Fruit fly (Drosophila melanogaster) whole organism, embryonic: ENCODE measurements around the gene CG42710.

Source experiments
- Atf3 ChIP-seq: fragments of 200-800 bp; sonication (Bioruptor generic); optimal IDR thresholded peaks from 3 replicates; lab custom pipeline; 2016; ENCODE audit warnings: missing biosample characterization, missing genetic modification characterization
- Bdp1 ChIP-seq: fragments of 200-800 bp; sonication (Bioruptor generic); optimal IDR thresholded peaks from 3 replicates; lab custom pipeline; 2016; ENCODE audit warnings: missing biosample characterization, missing genetic modification characterization
- CG10959 ChIP-seq: fragments of 200-800 bp; sonication (Bioruptor generic); IDR thresholded peaks from 2 replicates; pipeline ENCODE4 v1.3.6; 2022; ENCODE audit warnings: missing biosample characterization, missing genetic modification characterization
- CG12391 ChIP-seq: fragments of 200-800 bp; sonication (Bioruptor generic); optimal IDR thresholded peaks from 3 replicates; lab custom pipeline; 2018; ENCODE audit warnings: missing biosample characterization, mild to moderate bottlenecking, missing genetic modification characterization, moderate library complexity
- CG14441 ChIP-seq: fragments of 200-800 bp; sonication (Bioruptor generic); IDR thresholded peaks from 2 replicates; pipeline ENCODE4 v1.3.6; 2022; ENCODE audit warnings: missing biosample characterization, missing genetic modification characterization
- CG15601 ChIP-seq: fragments of 200-800 bp; sonication (Bioruptor generic); optimal IDR thresholded peaks from 3 replicates; lab custom pipeline; 2019; ENCODE audit warnings: missing biosample characterization, mild to moderate bottlenecking, missing genetic modification characterization, moderate library complexity
- CG30431 ChIP-seq: fragments of 200-800 bp; sonication (Bioruptor generic); optimal IDR thresholded peaks from 2 replicates; lab custom pipeline; 2017; ENCODE audit warnings: missing biosample characterization, missing genetic modification characterization
- CG7372 ChIP-seq: fragments of 200-800 bp; sonication (Bioruptor generic); IDR thresholded peaks from 2 replicates; pipeline ENCODE4 v1.3.6; 2022; ENCODE audit warnings: missing biosample characterization, missing genetic modification characterization
- CG8359 ChIP-seq: fragments of 200-800 bp; sonication (Bioruptor generic); optimal IDR thresholded peaks from 2 replicates; lab custom pipeline; 2017; ENCODE audit warnings: missing biosample characterization, mild to moderate bottlenecking, missing genetic modification characterization, borderline replicate concordance
- D ChIP-seq, 2 experiments: fragments of 200-800 bp in 1 of 2; fragments of >200 bp in 1 of 2; sonication (Bioruptor generic) in 1 of 2; optimal IDR thresholded peaks; 2 replicates in 1 of 2; 3 replicates in 1 of 2; lab custom pipeline; 2017; ENCODE audit warnings: mild to moderate bottlenecking in 1 of 2, missing biosample characterization in 1 of 2, missing genetic modification characterization in 1 of 2, missing genetic modification reagents in 1 of 2
- Dfd ChIP-seq, 2 experiments: fragments of >200 bp; optimal IDR thresholded peaks; 2 replicates each; lab custom pipeline; 2017; ENCODE audit warnings: missing biosample characterization in 2 of 2, missing genetic modification characterization in 2 of 2
- E2f1 ChIP-seq: fragments of 200-800 bp; sonication (Bioruptor generic); IDR thresholded peaks from 2 replicates; pipeline ENCODE4 v1.3.6; 2022; ENCODE audit warnings: missing biosample characterization, missing genetic modification characterization
- E2f2 ChIP-seq: fragments of 200-800 bp; sonication (Bioruptor generic); IDR thresholded peaks from 2 replicates; pipeline ENCODE4 v1.3.6; 2022; ENCODE audit warnings: missing biosample characterization, missing genetic modification characterization
- Eip74EF ChIP-seq, 2 experiments: fragments of 200-800 bp in 1 of 2; fragments of >200 bp in 1 of 2; sonication (Bioruptor generic) in 1 of 2; optimal IDR thresholded peaks; 2 replicates each; lab custom pipeline; 2017 to 2019; ENCODE audit warnings: missing biosample characterization in 2 of 2, missing genetic modification characterization in 2 of 2, mild to moderate bottlenecking in 1 of 2, moderate library complexity in 1 of 2
- Fer1 ChIP-seq: fragments of 200-800 bp; sonication (Bioruptor generic); optimal IDR thresholded peaks from 2 replicates; lab custom pipeline; 2017; ENCODE audit warnings: missing biosample characterization, mild to moderate bottlenecking, missing genetic modification characterization
- Hr3 ChIP-seq: fragments of 200-800 bp; sonication (Bioruptor generic); optimal IDR thresholded peaks from 3 replicates; lab custom pipeline; 2016; ENCODE audit warnings: missing biosample characterization, missing genetic modification characterization
- Hr39 ChIP-seq: fragments of >200 bp; optimal IDR thresholded peaks from 2 replicates; lab custom pipeline; 2017
- Lhr ChIP-seq: fragments of 200-800 bp; sonication (Bioruptor generic); optimal IDR thresholded peaks from 3 replicates; lab custom pipeline; 2017; ENCODE audit warnings: mild to moderate bottlenecking, missing biosample characterization, missing genetic modification reagents, missing genetic modification characterization
- Nf-YB ChIP-seq: fragments of 200-800 bp; sonication (Bioruptor generic); optimal IDR thresholded peaks from 3 replicates; lab custom pipeline; 2019; ENCODE audit warnings: missing biosample characterization, mild to moderate bottlenecking, missing genetic modification characterization, moderate library complexity
- Opbp ChIP-seq: fragments of 200-800 bp; sonication (Bioruptor generic); IDR thresholded peaks from 3 replicates; pipeline ENCODE4 v1.3.6; 2022; ENCODE audit warnings: missing biosample characterization, missing genetic modification characterization; ENCODE audit not compliant: partially characterized antibody
- PHDP ChIP-seq: fragments of 200-800 bp; sonication (Bioruptor generic); optimal IDR thresholded peaks from 3 replicates; lab custom pipeline; 2018; ENCODE audit warnings: missing biosample characterization, mild to moderate bottlenecking, missing genetic modification characterization, moderate library complexity
- Ssrp ChIP-seq: fragments of 200-800 bp; sonication (Bioruptor generic); optimal IDR thresholded peaks from 2 replicates; lab custom pipeline; 2018; ENCODE audit warnings: missing biosample characterization, mild to moderate bottlenecking, missing genetic modification characterization, moderate library complexity
- Trl ChIP-seq, 3 experiments: fragments of >200 bp in 2 of 3; fragments of 200-800 bp in 1 of 3; sonication (Bioruptor generic) in 1 of 3; optimal IDR thresholded peaks; 2 replicates in 1 of 3; 3 replicates in 2 of 3; lab custom pipeline; 2016 to 2017; ENCODE audit warnings: missing biosample characterization in 1 of 3, missing genetic modification characterization in 1 of 3
- Xrp1 ChIP-seq: fragments of 200-800 bp; sonication (Bioruptor generic); IDR thresholded peaks from 2 replicates; pipeline ENCODE4 v1.3.6; 2022; ENCODE audit warnings: missing biosample characterization, missing genetic modification characterization
- ac ChIP-seq: fragments of 200-800 bp; sonication (Bioruptor generic); optimal IDR thresholded peaks from 3 replicates; lab custom pipeline; 2017; ENCODE audit warnings: missing biosample characterization, mild to moderate bottlenecking, missing genetic modification characterization
- bowl ChIP-seq: fragments of 200-800 bp; sonication (Bioruptor generic); IDR thresholded peaks from 2 replicates; pipeline ENCODE4 v1.3.6; 2022; ENCODE audit warnings: missing biosample characterization, missing genetic modification characterization
- lab ChIP-seq: fragments of 200-800 bp; sonication (Bioruptor generic); optimal IDR thresholded peaks from 3 replicates; lab custom pipeline; 2017; ENCODE audit warnings: missing biosample characterization, missing genetic modification characterization, mild to moderate bottlenecking, moderate library complexity, missing genetic modification reagents
- org-1 ChIP-seq: fragments of 200-800 bp; sonication (Bioruptor generic); optimal IDR thresholded peaks from 2 replicates; lab custom pipeline; 2017; ENCODE audit warnings: missing biosample characterization, missing genetic modification characterization
- pnt ChIP-seq: fragments of 200-800 bp; sonication (Bioruptor generic); optimal IDR thresholded peaks from 3 replicates; lab custom pipeline; 2016; ENCODE audit warnings: missing biosample characterization, missing genetic modification characterization
- rib ChIP-seq: fragments of 200-800 bp; sonication (Bioruptor generic); IDR thresholded peaks from 2 replicates; pipeline ENCODE4 v1.3.6; 2022; ENCODE audit warnings: missing biosample characterization, missing genetic modification characterization
- trh ChIP-seq: fragments of 200-800 bp; sonication (Bioruptor generic); optimal IDR thresholded peaks from 2 replicates; lab custom pipeline; 2016; ENCODE audit warnings: missing biosample characterization, missing genetic modification characterization
- wor ChIP-seq: fragments of 200-800 bp; sonication (Bioruptor generic); IDR thresholded peaks from 2 replicates; pipeline ENCODE4 v1.3.6; 2022; ENCODE audit warnings: missing biosample characterization, missing genetic modification characterization
- zen2 ChIP-seq: fragments of 200-800 bp; sonication (Bioruptor generic); IDR thresholded peaks from 3 replicates; pipeline ENCODE4 v1.3.6; 2022; ENCODE audit warnings: missing biosample characterization, missing genetic modification characterization; ENCODE audit not compliant: partially characterized antibody

The CG42710 gene

dm6 chr2L:8732702-8733101 lies 49.6 kb downstream of the CG42710 start (continued):
- TF ChIP-seq Eip74EF (GFP tag; optimal IDR thresholded peaks at IDR 0.05; lab: Kevin White, UChicago): no peak
- no peak for TF ChIP-seq Ssrp (tag; lab: Kevin White, UChicago)
- TF ChIP-seq Xrp1 (GFP tag; lab: Robert Waterston, UW): no peak
- no peak for TF ChIP-seq ac (GFP tag; lab: Kevin White, UChicago)
- TF ChIP-seq D (optimal IDR thresholded peaks at IDR 0.05; lab: Kevin White, UChicago): no peak
- no peak for TF ChIP-seq D (GFP tag; optimal IDR thresholded peaks at IDR 0.05; lab: Kevin White, UChicago)
- TF ChIP-seq org-1 (GFP tag; lab: Kevin White, UChicago): no peak
- TF ChIP-seq Bdp1 (GFP tag; lab: Kevin White, UChicago): no peak
- no peak for TF ChIP-seq CG30431
- peak; percentile 18 for TF ChIP-seq pnt (GFP tag; lab: Kevin White, UChicago)
- TF ChIP-seq Hr39: no peak
- no peak for TF ChIP-seq Lhr (GFP tag; lab: Kevin White, UChicago)
- no peak for TF ChIP-seq CG7372
- peak; percentile 51 for TF ChIP-seq lab
- TF ChIP-seq Fer1 (GFP tag; lab: Kevin White, UChicago): no peak
- no peak for TF ChIP-seq PHDP (tag; lab: Kevin White, UChicago)
- TF ChIP-seq E2f2: no peak; the same call in 1 of the 2 replicates
- TF ChIP-seq trh (GFP tag; lab: Kevin White, UChicago): peak; percentile 18
- no peak for TF ChIP-seq Nf-YB
- 0 out of 2 replicates have a peak, but pooled peaks have one; percentile 22 for TF ChIP-seq E2f1
- peak; percentile 2 for TF ChIP-seq Hr3 (GFP tag; lab: Kevin White, UChicago)
- peak; percentile 62; the same call in 1 of the 2 replicates for TF ChIP-seq CG14441
- TF ChIP-seq CG10959 (GFP tag; lab: Robert Waterston, UW): no peak
- no peak for TF ChIP-seq Opbp
- no peak for TF ChIP-seq Trl (optimal IDR thresholded peaks at IDR 0.05; lab: Kevin White, UChicago)
- no peak for TF ChIP-seq Trl (GFP tag; optimal IDR thresholded peaks at IDR 0.05; lab: Kevin White, UChicago)
- no peak for TF ChIP-seq Dfd (GFP tag; optimal IDR thresholded peaks at IDR 0.05; lab: Kevin White, UChicago)
- 0 out of 2 replicates have a peak, but pooled peaks have one; percentile 12 for TF ChIP-seq wor (GFP tag; lab: Robert Waterston, UW)
- no peak for TF ChIP-seq CG15601
- TF ChIP-seq CG12391 (tag; lab: Kevin White, UChicago): peak; percentile 16
- TF ChIP-seq rib (GFP tag; lab: Robert Waterston, UW): no peak
- TF ChIP-seq CG8359 (GFP tag; lab: Kevin White, UChicago): no peak
- TF ChIP-seq Atf3 (GFP tag; lab: Kevin White, UChicago): no peak
- no peak for TF ChIP-seq bowl (GFP tag; lab: Robert Waterston, UW)
- TF ChIP-seq zen2 (GFP tag; lab: Robert Waterston, UW): no peak
